Worm (Caenorhabditis elegans) whole organism, midembryonic: ENCODE measurements around the gene cyn-12.

ENCODE experiments used
- T22C8.4 ChIP-seq: fragments of 200-800 bp; sonication (Bioruptor generic); IDR thresholded peaks from 2 replicates; pipeline ENCODE4 v1.3.6; 2022; ENCODE audit warnings: missing genetic modification characterization, missing compliant biosample characterization
- cog-1 ChIP-seq: sonication (generic microtip); optimal IDR thresholded peaks from 2 replicates; lab custom pipeline; 2016; ENCODE audit warnings: missing genetic modification characterization, missing compliant biosample characterization
- flt-1 ChIP-seq: fragments of 200-800 bp; sonication (Bioruptor generic); IDR thresholded peaks from 2 replicates; pipeline ENCODE4 v1.3.6; 2022; ENCODE audit warnings: missing genetic modification characterization, missing compliant biosample characterization
- klf-2 ChIP-seq: fragments of 200-800 bp; sonication (Bioruptor generic); conservative IDR thresholded peaks from 2 replicates; pipeline ENCODE4 v1.3.6; 2022; ENCODE audit warnings: missing genetic modification reagents, missing genetic modification characterization, missing compliant biosample characterization
- med-1 ChIP-seq: sonication (generic microtip); optimal IDR thresholded peaks from 2 replicates; lab custom pipeline; 2017; ENCODE audit warnings: missing genetic modification characterization, mild to moderate bottlenecking, missing compliant biosample characterization, antibody characterized with exemption, missing genetic modification reagents; ENCODE audit not compliant: insufficient read depth
- ref-1 ChIP-seq: fragments of 200-800 bp; sonication (Bioruptor generic); conservative IDR thresholded peaks from 2 replicates; pipeline ENCODE4 v1.3.6; 2022; ENCODE audit warnings: missing genetic modification reagents, missing genetic modification characterization, missing compliant biosample characterization
- tab-1 ChIP-seq: fragments of 200-800 bp; sonication (Bioruptor generic); IDR thresholded peaks from 2 replicates; pipeline ENCODE4 v1.3.6; 2022; ENCODE audit warnings: missing genetic modification characterization, missing compliant biosample characterization
- ztf-23 ChIP-seq: fragments of 200-800 bp; sonication (Bioruptor generic); IDR thresholded peaks from 2 replicates; pipeline ENCODE4 v1.3.6; 2022; ENCODE audit warnings: missing genetic modification reagents, missing genetic modification characterization, missing compliant biosample characterization
- ztf-29 ChIP-seq: fragments of 200-800 bp; sonication (Bioruptor generic); IDR thresholded peaks from 2 replicates; pipeline ENCODE4 v1.3.6; 2022; ENCODE audit warnings: missing genetic modification reagents, missing genetic modification characterization, missing compliant biosample characterization

cyn-12 gene

ce11 chrIV:7166553-7166952, 33.5 kb upstream of the cyn-12 start, which contains the start of gene C42D4.18:
Gene C42D4.18 (plus strand): TSS chrIV:7166783.
- no peak for TF ChIP-seq cog-1 (tag; lab: Kevin White, UChicago)
- no peak for TF ChIP-seq tab-1 (GFP tag; lab: Robert Waterston, UW)
- no peak for TF ChIP-seq med-1 (GFP tag; lab: Kevin White, UChicago)
- no peak for TF ChIP-seq klf-2 (GFP tag; lab: Robert Waterston, UW)
- no peak for TF ChIP-seq ztf-29 (GFP tag; lab: Robert Waterston, UW)
- TF ChIP-seq ref-1 (GFP tag; lab: Robert Waterston, UW) = no peak

- TF ChIP-seq tab-1 (GFP tag; lab: Robert Waterston, UW) (no peak), ztf-29 (GFP tag; lab: Robert Waterston, UW) (no peak), cog-1 (tag; lab: Kevin White, UChicago) (no peak), klf-2 (GFP tag; lab: Robert Waterston, UW) (no peak), ztf-23 (GFP tag; lab: Robert Waterston, UW) (no peak), ref-1 (GFP tag; lab: Robert Waterston, UW) (no peak), med-1 (GFP tag; lab: Kevin White, UChicago) (no peak), T22C8.4 (GFP tag; lab: Robert Waterston, UW) (no peak), flt-1 (GFP tag; lab: Robert Waterston, UW) (no peak)
Observed at ce11 chrIV:7165723-7166122, 32.7 kb upstream of the cyn-12 start, which contains the start of gene rpc-1. Gene rpc-1 (minus strand): TSS chrIV:7165748.

- TF ChIP-seq klf-2 (GFP tag; lab: Robert Waterston, UW) = no peak
- no peak for TF ChIP-seq tab-1 (GFP tag; lab: Robert Waterston, UW)
- no peak for TF ChIP-seq cog-1 (tag; lab: Kevin White, UChicago)
- TF ChIP-seq med-1 (GFP tag; lab: Kevin White, UChicago) = no peak
- no peak for TF ChIP-seq ztf-29 (GFP tag; lab: Robert Waterston, UW)
- TF ChIP-seq ref-1 (GFP tag; lab: Robert Waterston, UW) = no peak
- no peak for TF ChIP-seq flt-1 (GFP tag; lab: Robert Waterston, UW)
Observed at ce11 chrIV:7159586-7159985, 26.6 kb upstream of the cyn-12 start.

ce11 chrIV:7158161-7158560, 25.1 kb upstream of the cyn-12 start:
- TF ChIP-seq flt-1 (GFP tag; lab: Robert Waterston, UW) = no peak
- no peak for TF ChIP-seq klf-2 (GFP tag; lab: Robert Waterston, UW)
- no peak for TF ChIP-seq ztf-23 (GFP tag; lab: Robert Waterston, UW)
- no peak for TF ChIP-seq T22C8.4 (GFP tag; lab: Robert Waterston, UW)
- no peak for TF ChIP-seq ztf-29 (GFP tag; lab: Robert Waterston, UW)
- TF ChIP-seq ref-1 (GFP tag; lab: Robert Waterston, UW) = no peak
- no peak for TF ChIP-seq tab-1 (GFP tag; lab: Robert Waterston, UW)
- TF ChIP-seq cog-1 (tag; lab: Kevin White, UChicago) = no peak
- no peak for TF ChIP-seq med-1 (GFP tag; lab: Kevin White, UChicago)

- TF ChIP-seq ztf-23 (GFP tag; lab: Robert Waterston, UW) (no peak), med-1 (GFP tag; lab: Kevin White, UChicago) (no peak), tab-1 (GFP tag; lab: Robert Waterston, UW) (no peak), klf-2 (GFP tag; lab: Robert Waterston, UW) (no peak), cog-1 (tag; lab: Kevin White, UChicago) (no peak), ref-1 (GFP tag; lab: Robert Waterston, UW) (no peak), ztf-29 (GFP tag; lab: Robert Waterston, UW) (no peak), T22C8.4 (GFP tag; lab: Robert Waterston, UW) (no peak), flt-1 (GFP tag; lab: Robert Waterston, UW) (no peak)
Observed at ce11 chrIV:7156356-7156755, 23.3 kb upstream of the cyn-12 start, which contains the start of gene maph-9. Gene maph-9 (plus strand): TSS chrIV:7156628.

- TF ChIP-seq flt-1 (GFP tag; lab: Robert Waterston, UW) = no peak
Observed at ce11 chrIV:7154356-7154755, 21.3 kb upstream of the cyn-12 start, which contains the start of gene C34D4.2. Gene C34D4.2 (plus strand): TSS chrIV:7154656.

- TF ChIP-seq flt-1 (GFP tag; lab: Robert Waterston, UW) = no peak
- no peak for TF ChIP-seq T22C8.4 (GFP tag; lab: Robert Waterston, UW)
- no peak for TF ChIP-seq ztf-29 (GFP tag; lab: Robert Waterston, UW)
- no peak for TF ChIP-seq ztf-23 (GFP tag; lab: Robert Waterston, UW)
- no peak for TF ChIP-seq tab-1 (GFP tag; lab: Robert Waterston, UW)
- TF ChIP-seq cog-1 (tag; lab: Kevin White, UChicago) = no peak
- TF ChIP-seq klf-2 (GFP tag; lab: Robert Waterston, UW) = no peak
- no peak for TF ChIP-seq ref-1 (GFP tag; lab: Robert Waterston, UW)
- no peak for TF ChIP-seq med-1 (GFP tag; lab: Kevin White, UChicago)
Observed at ce11 chrIV:7153362-7153761, 20.3 kb upstream of the cyn-12 start, which contains the start of gene C34D4.3. Gene C34D4.3 (plus strand): TSS chrIV:7153662.

- TF ChIP-seq ztf-29 (GFP tag; lab: Robert Waterston, UW) (no peak), cog-1 (tag; lab: Kevin White, UChicago) (no peak), med-1 (GFP tag; lab: Kevin White, UChicago) (no peak), tab-1 (GFP tag; lab: Robert Waterston, UW) (no peak), ref-1 (GFP tag; lab: Robert Waterston, UW) (no peak), ztf-23 (GFP tag; lab: Robert Waterston, UW) (no peak), T22C8.4 (GFP tag; lab: Robert Waterston, UW) (no peak), flt-1 (GFP tag; lab: Robert Waterston, UW) (no peak), klf-2 (GFP tag; lab: Robert Waterston, UW) (no peak)
Observed at ce11 chrIV:7152409-7152808, 19.4 kb upstream of the cyn-12 start, which contains the start of gene col-113. Gene col-113 (minus strand): TSS chrIV:7152509.

ce11 chrIV:7149020-7149601, 16.1 kb upstream of the cyn-12 start, which contains the start of gene C34D4.4:
Gene C34D4.4 (plus strand): TSS chrIV:7149361.
- no peak for TF ChIP-seq med-1 (GFP tag; lab: Kevin White, UChicago)
- TF ChIP-seq ztf-23 (GFP tag; lab: Robert Waterston, UW) = no peak
- TF ChIP-seq klf-2 (GFP tag; lab: Robert Waterston, UW) = no peak
- TF ChIP-seq cog-1 (tag; lab: Kevin White, UChicago) = no peak
- TF ChIP-seq ref-1 (GFP tag; lab: Robert Waterston, UW) = no peak
- TF ChIP-seq ztf-29 (GFP tag; lab: Robert Waterston, UW) = no peak
- TF ChIP-seq T22C8.4 (GFP tag; lab: Robert Waterston, UW) = no peak
- no peak for TF ChIP-seq tab-1 (GFP tag; lab: Robert Waterston, UW)
- TF ChIP-seq flt-1 (GFP tag; lab: Robert Waterston, UW) = no peak
